Worm (Caenorhabditis elegans): ENCODE measurements around the gene fat-6.

fat-6 gene

DNA sequence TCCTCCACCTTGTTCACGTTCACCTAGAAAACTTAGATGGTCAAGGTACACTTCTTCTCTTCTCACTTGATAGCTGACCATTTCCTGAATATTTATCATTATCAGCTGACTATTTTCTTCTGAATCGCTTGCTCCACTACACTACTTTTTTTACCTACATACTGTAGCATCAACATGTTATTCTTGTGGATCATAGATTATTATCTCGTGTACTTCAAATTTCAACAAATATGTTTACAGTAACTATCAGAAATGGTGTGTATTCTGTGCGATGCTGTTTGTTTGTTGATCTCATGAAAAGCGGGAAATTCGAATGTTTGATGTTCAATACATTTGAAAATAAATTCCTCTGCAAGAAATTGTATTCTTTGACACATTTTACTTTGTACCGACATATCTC is 1.4 kb upstream of the fat-6 start, which contains the start of gene ZK822.10:
Gene ZK822.10, plus strand, starts transcription at position 231 of the 400 bp plus-strand sequence.
- TF ChIP-seq lin-32 (GFP tag; optimal IDR thresholded peaks at IDR 0.05) (no peak), drap-1 (GFP tag; optimal IDR thresholded peaks at IDR 0.05) (no peak), ceh-43 (GFP tag; optimal IDR thresholded peaks at IDR 0.05) (no peak), mls-2 (tag; optimal IDR thresholded peaks at IDR 0.05) (no peak), sptf-1 (tag; optimal IDR thresholded peaks at IDR 0.05) (no peak), zip-8 (tag; optimal IDR thresholded peaks at IDR 0.05) (no peak), mab-5 (tag; optimal IDR thresholded peaks at IDR 0.05) (no peak), nhr-2 (tag; optimal IDR thresholded peaks at IDR 0.05) (no peak), M03D4.4 (tag; optimal IDR thresholded peaks at IDR 0.05) (no peak), ham-2 (GFP tag; optimal IDR thresholded peaks at IDR 0.05) (no peak), lsy-2 (tag; optimal IDR thresholded peaks at IDR 0.05) (no peak)

ce11 chrIV:11915768-11916453 is 424 bp upstream of the fat-6 start, which contains the start of gene ZK822.9:
ZK822.9 (plus strand) TSS chrIV:11915947.
- TF ChIP-seq lin-32 (GFP tag; optimal IDR thresholded peaks at IDR 0.05) (no peak), lsy-2 (tag; optimal IDR thresholded peaks at IDR 0.05) (no peak), bed-3 (GFP tag; optimal IDR thresholded peaks at IDR 0.05) (no peak), nhr-2 (tag; optimal IDR thresholded peaks at IDR 0.05) (no peak), ceh-43 (GFP tag; optimal IDR thresholded peaks at IDR 0.05) (no peak), ceh-83 (GFP tag; optimal IDR thresholded peaks at IDR 0.05) (no peak), unc-39 (tag; optimal IDR thresholded peaks at IDR 0.05) (no peak)

DNA sequence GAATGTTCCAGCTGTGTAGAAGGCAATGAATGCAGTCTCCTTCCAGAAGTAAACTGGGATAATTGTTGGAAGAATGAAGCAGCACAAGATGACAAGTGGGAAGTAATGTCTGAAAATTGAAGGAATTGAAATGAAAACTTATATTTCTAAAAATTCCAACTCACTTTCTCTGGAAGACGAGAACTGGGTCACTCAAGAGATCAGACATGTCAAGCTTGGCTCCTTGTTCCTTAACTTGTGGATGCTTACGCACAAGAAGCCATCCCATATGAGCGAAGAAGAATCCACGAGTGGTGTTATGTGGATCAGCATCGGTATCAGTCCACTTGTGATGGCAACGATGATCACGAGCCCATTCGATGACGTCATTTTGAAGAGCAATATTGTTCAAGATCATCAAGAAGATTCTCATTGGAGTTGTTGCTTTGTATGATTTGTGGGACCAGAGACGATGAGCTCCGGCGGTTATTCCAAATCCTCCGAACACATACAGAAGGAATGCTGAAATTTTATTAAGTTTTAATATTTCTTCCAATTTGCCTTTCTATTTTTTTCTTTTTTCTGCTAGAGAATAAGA is 1.1 kb downstream of the fat-6 start:
- no peak for TF ChIP-seq bed-3 (GFP tag; optimal IDR thresholded peaks at IDR 0.05)
- TF ChIP-seq ceh-39 (tag; optimal IDR thresholded peaks at IDR 0.05): no peak
- TF ChIP-seq nhr-12 (tag; optimal IDR thresholded peaks at IDR 0.05): no peak
- no peak for TF ChIP-seq mls-2 (tag; optimal IDR thresholded peaks at IDR 0.05)
- no peak for TF ChIP-seq blmp-1 (tag; optimal IDR thresholded peaks at IDR 0.05)

DNA sequence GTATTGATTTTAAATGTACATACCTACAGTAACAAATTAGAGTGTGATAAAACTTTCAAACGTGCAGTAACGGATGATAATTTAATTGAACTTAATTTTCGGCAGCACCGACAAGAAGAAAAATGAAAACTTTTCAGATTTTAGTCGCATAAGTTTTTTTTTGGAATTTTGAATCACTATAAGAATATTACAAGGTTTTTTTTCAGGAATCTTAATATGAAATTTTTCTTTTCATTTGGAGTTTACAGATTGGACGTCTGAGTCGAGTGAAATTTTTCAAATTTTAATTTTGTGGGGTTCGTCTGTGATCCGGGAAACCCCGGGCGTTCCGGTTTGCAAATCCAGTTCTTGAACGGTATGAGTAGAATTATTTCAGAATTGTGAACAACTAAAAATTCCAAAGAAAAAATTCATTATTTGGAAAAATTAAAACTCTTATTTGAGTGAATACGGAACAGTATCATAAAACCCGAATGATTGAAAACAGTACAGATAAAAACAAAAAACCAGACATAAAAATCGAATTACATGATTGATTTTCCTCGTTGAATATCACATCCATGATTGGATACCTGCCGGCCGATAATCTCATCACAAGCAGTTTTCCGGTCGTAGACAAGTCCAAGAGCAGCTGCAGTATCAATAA is 2.1 kb downstream of the fat-6 start:
- TF ChIP-seq hlh-1 (tag; optimal IDR thresholded peaks at IDR 0.05) (no peak), nhr-76 (tag; optimal IDR thresholded peaks at IDR 0.05) (no peak), bed-3 (GFP tag; optimal IDR thresholded peaks at IDR 0.05) (no peak), mep-1 (tag; optimal IDR thresholded peaks at IDR 0.05) (no peak), nhr-237 (tag; optimal IDR thresholded peaks at IDR 0.05) (no peak), sem-2 (GFP tag; optimal IDR thresholded peaks at IDR 0.05) (no peak), ztf-11 (tag; optimal IDR thresholded peaks at IDR 0.05) (no peak), M03D4.4 (tag; optimal IDR thresholded peaks at IDR 0.05) (no peak)

ce11 chrIV:11911723-11912122 is 3.8 kb downstream of the fat-6 start, which contains the start of gene VZK822L.2:
VZK822L.2 (plus strand) TSS chrIV:11912023.
- TF ChIP-seq bed-3 (GFP tag; optimal IDR thresholded peaks at IDR 0.05) (no peak), hlh-1 (tag; optimal IDR thresholded peaks at IDR 0.05) (no peak), nhr-76 (tag; optimal IDR thresholded peaks at IDR 0.05) (no peak), ces-1 (GFP tag; optimal IDR thresholded peaks at IDR 0.05) (no peak), unc-120 (tag; optimal IDR thresholded peaks at IDR 0.05; ENCODE audit: poor library complexity, severe bottlenecking) (no peak), snpc-4 (tag; optimal IDR thresholded peaks at IDR 0.05) (no peak), lsy-2 (tag; optimal IDR thresholded peaks at IDR 0.05) (no peak), nhr-12 (tag; optimal IDR thresholded peaks at IDR 0.05) (no peak), ztf-11 (tag; optimal IDR thresholded peaks at IDR 0.05) (no peak), drap-1 (GFP tag; optimal IDR thresholded peaks at IDR 0.05) (no peak), flh-1 (GFP tag; optimal IDR thresholded peaks at IDR 0.05) (no peak), nhr-28 (tag; optimal IDR thresholded peaks at IDR 0.05) (no peak), elt-3 (tag; optimal IDR thresholded peaks at IDR 0.05) (no peak), elt-1 (tag; optimal IDR thresholded peaks at IDR 0.05; ENCODE audit: borderline replicate concordance, insufficient read depth) (no peak), cnd-1 (tag; optimal IDR thresholded peaks at IDR 0.05) (no peak), lin-32 (GFP tag; optimal IDR thresholded peaks at IDR 0.05) (no peak), pha-4 (tag; optimal IDR thresholded peaks at IDR 0.05) (no peak), tbx-8 (GFP tag; optimal IDR thresholded peaks at IDR 0.05) (no peak)

Data from whole organism, mixed stage, embryonic.